Fruit fly (Drosophila melanogaster): ENCODE measurements around the gene CG7714.

The CG7714 gene

DNA sequence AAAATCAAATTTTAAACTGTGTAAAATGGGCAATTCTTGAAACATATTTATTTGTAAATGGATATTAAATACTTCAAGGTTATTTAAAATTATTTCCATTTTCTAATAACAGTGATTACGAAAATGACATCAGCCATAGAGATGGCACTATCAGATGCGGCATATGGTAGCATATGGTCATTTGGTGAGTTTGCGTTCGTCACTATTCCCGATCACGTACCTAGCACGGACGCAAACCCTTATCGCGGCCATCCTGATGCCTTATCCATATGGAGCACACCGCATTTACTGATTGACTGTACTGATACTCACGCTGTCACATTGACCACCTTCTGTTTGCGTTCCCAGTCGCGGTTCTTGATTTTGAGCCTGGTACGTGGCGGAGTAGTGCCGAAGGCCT is 11.9 kb upstream of the CG7714 start:
- no peak for TF ChIP-seq CG17801 (GFP tag; optimal IDR thresholded peaks at IDR 0.05; ENCODE audit: partially characterized antibody)

DNA sequence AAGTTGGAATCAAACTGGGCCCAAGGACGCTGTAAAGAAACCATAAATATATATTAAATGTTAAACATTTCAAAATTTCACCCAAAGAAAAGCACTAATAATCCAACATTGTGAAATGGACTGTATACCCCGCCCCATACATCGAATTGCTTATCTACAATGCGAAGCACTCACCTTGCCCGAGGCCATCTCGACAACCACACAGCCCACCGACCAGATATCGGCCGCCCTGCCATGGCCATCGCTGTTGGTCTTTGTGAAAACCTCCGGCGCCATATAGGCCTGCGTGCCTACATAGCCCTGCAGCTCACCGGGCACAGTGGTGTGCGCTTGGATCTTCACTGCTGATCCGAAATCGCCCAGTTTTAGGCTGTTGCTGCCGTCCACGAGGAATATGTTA is 7.3 kb upstream of the CG7714 start:
- TF ChIP-seq CG17801 (GFP tag; optimal IDR thresholded peaks at IDR 0.05; ENCODE audit: partially characterized antibody): no peak

DNA sequence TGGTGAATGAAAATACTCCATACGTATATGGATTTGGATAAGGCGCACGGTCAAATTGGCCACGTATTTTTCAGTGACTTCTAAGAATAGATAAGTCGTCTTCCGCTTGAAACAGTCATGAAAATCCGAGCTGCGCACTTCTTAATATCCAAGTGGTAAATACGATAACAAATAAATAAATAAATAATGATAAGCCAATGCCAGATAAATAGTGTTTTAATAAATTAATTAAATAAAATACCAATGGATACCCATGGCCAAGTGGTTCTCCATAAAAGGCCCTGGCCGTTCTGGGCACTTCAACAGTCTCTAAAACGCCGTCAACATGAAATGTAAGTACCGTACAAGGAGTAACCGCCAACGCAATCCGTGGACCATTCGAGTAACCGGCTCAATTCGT is 6.1 kb upstream of the CG7714 start, which contains the start of gene CG14302:
Gene CG14302 (plus strand): TSS at position 301 of the 400 bp plus-strand sequence.
- TF ChIP-seq CG17801 (GFP tag; optimal IDR thresholded peaks at IDR 0.05; ENCODE audit: partially characterized antibody): no peak

DNA sequence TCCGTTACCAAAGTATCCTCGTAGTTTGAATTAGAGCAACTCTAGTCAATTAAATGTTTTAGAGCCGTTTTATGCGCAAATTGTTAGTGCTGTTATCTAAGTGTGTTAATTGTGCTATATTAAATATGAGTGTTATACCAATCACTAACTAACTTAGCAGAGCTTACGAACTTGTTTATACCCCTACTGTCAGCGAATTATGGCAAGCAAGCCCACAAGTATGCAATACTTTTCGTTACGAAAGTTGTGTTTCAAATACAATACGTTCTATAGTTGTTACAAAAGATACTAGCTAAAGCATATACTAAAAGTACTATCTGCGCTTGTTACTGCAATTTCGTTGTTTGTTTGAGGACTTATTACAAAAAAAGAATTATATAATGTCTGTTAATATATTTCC is 5.0 kb upstream of the CG7714 start:
- no peak for TF ChIP-seq CG17801 (GFP tag; optimal IDR thresholded peaks at IDR 0.05; ENCODE audit: partially characterized antibody)

DNA sequence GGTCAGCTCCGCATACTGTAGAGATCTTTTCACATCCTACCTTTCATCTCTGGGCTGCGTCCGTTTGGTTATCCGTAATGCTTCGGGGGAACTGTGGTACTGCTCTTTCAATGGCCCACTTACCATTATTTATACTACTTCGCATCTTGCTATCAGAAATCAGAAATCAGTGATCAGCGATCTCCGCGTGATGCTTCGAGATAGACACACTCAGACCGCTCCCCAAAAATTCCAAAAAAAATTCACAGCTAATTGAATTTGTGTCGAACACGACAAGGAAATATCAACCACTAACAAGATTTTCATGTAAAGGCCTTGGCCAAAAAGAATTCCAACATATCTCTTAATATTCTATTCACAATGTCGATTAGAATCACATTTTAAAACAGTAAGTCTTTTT is 2.1 kb upstream of the CG7714 start, which contains the start of gene CG7715:
Gene CG7715 (minus strand): TSS at position 101 of the 400 bp plus-strand sequence.
- TF ChIP-seq CG17801 (GFP tag; optimal IDR thresholded peaks at IDR 0.05; ENCODE audit: partially characterized antibody): no peak

DNA sequence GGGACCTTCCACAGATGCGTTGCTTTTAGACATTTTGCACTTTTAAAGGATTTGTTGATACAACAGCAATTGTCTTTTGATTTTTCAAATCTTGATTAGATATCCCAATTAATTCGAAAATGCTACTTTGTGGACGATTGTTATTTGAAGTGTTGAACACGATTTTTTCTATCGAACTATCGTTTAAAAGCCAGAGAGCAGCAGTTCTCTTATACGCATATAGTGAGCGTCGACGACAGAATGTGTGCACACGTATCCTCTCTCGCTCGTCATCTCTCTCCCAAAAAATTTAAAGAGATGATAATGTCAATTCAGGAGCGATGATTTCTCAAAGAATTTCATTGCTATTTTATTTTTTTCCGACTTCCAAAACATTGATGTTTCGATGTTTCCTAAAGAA is 3.7 kb downstream of the CG7714 start, which contains the start of gene CG34283:
Gene CG34283 (minus strand): TSS at position 101 of the 400 bp plus-strand sequence.
- TF ChIP-seq CG17801 (GFP tag; optimal IDR thresholded peaks at IDR 0.05; ENCODE audit: partially characterized antibody): no peak

DNA sequence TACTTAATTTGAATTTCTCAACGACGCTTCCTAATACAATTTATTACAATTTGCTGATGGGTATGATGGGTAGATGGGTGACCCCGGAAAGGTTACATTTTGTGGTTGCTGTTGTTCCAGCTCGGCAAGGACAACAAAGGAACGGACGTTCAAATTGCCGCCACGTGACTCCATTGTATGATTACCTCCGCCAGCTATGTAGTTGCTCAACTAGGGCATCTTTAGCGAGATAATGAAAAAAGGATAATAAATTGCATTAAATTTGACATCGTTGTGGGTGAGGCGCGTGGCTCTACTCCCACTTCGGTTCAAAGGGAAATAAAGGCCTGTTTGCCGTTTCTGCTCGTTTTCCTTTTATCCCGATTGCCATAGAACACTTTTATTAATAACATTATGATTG is 4.9 kb downstream of the CG7714 start:
- no peak for TF ChIP-seq CG17801 (GFP tag; optimal IDR thresholded peaks at IDR 0.05; ENCODE audit: partially characterized antibody)

DNA sequence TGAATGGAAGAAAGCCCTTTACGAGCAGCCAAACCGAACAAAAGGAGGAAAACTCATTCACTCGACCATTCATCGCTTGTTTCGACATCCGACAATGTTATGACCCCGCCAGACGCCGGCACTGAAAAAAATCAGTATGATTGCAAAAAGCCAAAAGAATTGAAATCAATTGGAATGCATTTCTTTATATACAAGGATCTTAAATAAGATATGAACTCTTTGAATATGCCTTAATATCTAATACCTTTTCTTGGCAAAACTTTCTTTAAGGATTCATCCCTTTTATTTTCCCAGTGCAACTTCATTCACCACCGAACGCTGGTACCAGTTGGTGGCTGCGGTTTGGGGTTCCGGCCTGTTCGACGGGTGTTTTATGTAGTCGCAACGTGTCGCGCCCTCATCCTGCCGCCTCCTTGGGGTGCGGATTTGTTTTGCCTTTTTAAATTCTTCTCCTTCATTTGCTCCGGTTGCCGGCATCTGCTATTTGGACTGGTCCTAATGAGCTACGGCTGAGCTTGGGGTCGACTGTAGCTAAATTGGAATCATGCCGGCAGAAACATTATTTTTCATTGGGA is 6.4 kb downstream of the CG7714 start:
- no peak for TF ChIP-seq CG17801 (GFP tag; optimal IDR thresholded peaks at IDR 0.05; ENCODE audit: partially characterized antibody)

DNA sequence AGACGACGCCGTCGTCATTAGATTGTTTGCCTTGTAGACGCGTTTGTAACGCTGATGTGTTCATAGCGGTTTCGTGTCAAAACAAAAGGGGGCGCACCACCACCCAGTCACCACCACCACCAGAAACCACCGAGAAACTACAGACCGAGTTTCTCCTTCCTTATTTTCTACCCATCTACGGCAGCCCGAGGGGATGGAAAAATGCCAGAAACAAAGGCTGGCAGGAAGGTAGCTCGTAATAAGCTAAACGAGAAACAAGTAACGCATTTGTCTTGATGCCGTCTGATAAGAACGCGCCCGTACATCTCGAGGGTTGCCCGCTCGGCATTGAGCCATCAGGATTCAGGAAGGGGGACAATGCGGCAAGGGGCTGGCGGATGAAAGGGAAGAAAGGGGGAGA is 18.7 kb downstream of the CG7714 start:
- TF ChIP-seq CG17801 (GFP tag; optimal IDR thresholded peaks at IDR 0.05; ENCODE audit: partially characterized antibody): no peak

DNA sequence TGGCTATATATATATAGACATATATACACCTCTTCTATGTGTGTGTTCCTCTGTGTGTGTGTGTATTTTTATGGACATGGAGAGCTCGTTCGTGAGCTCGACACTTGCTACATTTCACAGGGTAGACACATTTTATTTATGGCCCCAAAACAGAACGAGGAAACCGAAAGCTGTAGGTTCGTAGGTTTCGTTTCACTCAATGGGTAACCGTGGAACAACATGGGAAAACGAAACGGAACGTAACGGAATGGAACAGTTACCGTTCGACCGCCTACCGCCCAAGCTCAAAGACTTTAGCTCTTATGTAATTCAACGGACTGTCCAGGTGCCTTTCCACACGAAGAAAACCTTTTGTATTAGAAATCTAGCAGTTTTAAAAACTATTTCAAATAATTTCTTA is 19.9 kb downstream of the CG7714 start:
- no peak for TF ChIP-seq CG17801 (GFP tag; optimal IDR thresholded peaks at IDR 0.05; ENCODE audit: partially characterized antibody)

DNA sequence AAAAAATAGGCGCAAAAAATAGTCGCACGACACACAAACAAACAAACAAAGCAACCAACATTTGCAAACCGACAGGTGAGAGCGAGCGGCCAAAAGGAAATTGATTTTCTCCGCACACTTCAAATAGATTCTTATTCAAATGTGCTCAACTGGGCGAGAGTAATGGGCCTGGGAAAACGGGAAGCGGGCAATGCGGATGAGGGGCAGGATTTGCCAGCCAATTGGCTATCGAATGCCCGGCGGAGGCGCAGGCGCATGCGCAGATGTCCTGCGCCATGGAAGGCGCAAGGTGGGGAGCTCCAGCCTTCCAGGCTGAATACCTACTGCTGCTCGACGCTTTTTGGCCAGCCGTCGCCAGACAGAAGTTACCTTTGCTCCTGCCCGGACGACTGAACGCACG is 21.1 kb downstream of the CG7714 start, which contains the start of the genes ChAT and VAChT:
Gene ChAT (plus strand): TSS at position 352 of the 400 bp plus-strand sequence.
Gene VAChT (plus strand): TSS at position 352 of the 400 bp plus-strand sequence.
- no peak for TF ChIP-seq CG17801 (GFP tag; optimal IDR thresholded peaks at IDR 0.05; ENCODE audit: partially characterized antibody)

DNA sequence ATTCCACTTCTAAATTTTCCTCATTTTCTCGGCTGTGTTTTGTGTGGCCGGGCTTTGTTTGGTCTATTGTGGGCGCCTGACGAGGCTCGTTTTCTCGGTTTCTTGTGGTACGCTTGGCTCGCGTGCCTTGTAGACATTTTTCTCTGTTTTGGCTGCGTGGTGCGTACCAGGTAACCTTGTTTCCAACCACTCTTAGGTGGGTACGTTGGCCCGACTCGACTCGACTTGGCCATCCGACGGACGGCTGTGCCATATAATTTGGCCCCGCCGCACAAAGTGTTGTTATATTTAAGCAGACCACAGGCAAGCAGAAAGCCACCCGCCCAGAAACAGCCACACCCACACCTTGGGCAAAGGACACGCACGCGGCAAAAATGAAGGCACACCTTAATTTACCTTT is 22.7 kb downstream of the CG7714 start:
- no peak for TF ChIP-seq CG17801 (GFP tag; optimal IDR thresholded peaks at IDR 0.05; ENCODE audit: partially characterized antibody)

DNA sequence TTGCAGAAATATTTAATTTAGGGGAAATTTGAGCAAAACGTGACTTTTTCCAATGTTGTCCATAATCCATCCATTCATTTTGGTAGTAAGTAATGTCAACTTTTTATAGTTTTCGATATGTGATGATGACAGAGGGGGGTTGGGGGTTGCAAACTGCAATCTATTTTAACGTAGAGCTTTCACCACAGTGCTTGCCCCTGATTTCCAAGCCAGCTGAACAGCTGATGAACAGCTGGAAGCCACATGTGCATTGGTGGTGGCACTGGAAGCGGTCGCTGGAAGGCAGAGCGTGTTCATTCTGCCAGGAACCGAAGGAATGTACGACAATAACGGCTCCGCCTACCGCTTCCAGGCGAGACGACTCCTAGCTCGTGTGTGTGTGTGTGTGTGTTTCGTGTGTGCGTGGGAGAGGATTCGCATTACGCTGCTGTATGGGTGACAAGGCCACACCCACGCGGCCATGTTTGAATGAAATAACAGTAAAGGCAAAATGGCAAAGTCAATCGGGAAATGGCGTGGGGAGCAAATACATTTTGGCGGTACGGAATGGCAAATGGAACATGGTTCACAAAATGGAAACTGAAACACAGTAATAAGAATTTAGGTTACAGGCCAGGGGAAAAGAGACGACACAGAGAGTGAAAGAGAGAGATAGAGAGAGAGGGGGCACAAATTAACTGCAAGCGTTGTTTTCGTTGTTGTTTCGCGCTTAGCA is 27.2 kb downstream of the CG7714 start:
- no peak for TF ChIP-seq CG17801 (GFP tag; optimal IDR thresholded peaks at IDR 0.05; ENCODE audit: partially characterized antibody)

DNA sequence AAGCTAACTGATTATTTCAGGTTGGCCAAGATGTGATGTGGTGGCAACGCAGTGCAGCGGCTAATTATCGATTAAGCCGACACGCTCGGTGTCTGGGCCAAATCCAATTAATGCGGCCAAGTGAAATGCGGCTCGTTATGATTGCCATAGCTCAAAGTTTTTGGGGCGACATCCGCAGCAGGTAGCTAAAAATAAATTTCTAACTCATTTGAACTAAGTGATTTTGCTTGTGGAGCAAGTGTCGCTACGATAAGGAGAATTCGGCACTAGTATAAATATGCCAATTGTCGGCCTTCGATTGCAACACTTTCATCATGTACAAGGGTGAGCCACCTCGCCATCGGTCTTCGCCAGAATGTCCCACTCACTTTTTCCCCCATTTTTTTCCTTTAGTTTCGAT is 31.3 kb downstream of the CG7714 start, which contains the start of gene CG34282:
Gene CG34282 (plus strand): TSS at position 301 of the 400 bp plus-strand sequence.
- TF ChIP-seq CG17801 (GFP tag; optimal IDR thresholded peaks at IDR 0.05; ENCODE audit: partially characterized antibody): no peak

DNA sequence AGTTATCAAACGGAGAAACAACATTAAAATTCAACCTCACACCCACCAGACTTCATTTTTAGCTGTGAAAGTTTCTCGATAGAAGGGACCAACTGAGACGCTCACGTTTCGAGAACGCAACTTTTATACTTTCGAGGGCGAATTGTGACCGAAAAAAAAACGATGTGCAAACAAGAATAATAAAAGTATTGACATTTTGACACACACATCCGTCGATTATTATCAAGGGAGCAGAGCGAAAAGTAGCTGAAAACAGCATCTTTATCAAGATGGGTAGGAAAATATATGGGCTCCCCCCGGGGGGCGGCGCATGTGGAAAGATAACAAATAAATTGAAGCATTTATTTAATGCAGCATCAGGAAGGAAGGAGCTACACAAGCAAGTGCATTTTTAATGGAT is 32.6 kb downstream of the CG7714 start, which contains the start of gene CG14300:
Gene CG14300 (minus strand): TSS at position 101 of the 400 bp plus-strand sequence.
- no peak for TF ChIP-seq CG17801 (GFP tag; optimal IDR thresholded peaks at IDR 0.05; ENCODE audit: partially characterized antibody)

DNA sequence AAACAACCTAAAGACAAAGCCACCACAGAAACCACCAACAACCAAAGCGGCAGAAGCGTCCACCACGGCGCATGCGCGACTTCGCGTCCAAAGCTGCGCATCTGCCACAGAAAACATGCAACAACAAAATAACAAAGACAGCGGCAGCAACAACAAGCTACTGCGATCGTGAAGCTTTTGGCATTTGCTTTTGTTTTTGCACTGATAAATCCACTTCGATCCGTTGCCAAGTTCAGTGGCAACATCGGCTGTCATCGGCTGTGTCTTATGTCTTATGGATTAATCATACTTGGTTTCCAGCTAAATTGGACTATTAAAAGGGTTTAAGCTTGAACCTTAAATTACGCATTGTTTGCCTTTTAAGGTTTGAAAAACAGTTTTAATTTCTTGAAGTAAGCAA is 33.6 kb downstream of the CG7714 start, which contains the start of gene Muc91C:
Gene Muc91C (minus strand): TSS at position 101 of the 400 bp plus-strand sequence.
- TF ChIP-seq CG17801 (GFP tag; optimal IDR thresholded peaks at IDR 0.05; ENCODE audit: partially characterized antibody): no peak
